Fruit fly (Drosophila melanogaster) whole organism, embryonic: Measurements from ENCODE around the gene Phyhd1.

Experiments
- CG10274 ChIP-seq: fragments of 200-800 bp; sonication (Bioruptor generic); optimal IDR thresholded peaks from 3 replicates; lab custom pipeline; 2017; ENCODE audit warnings: missing biosample characterization, mild to moderate bottlenecking, missing genetic modification characterization
- CG11560 ChIP-seq: fragments of 200-800 bp; sonication (Bioruptor generic); IDR thresholded peaks from 3 replicates; pipeline ENCODE4 v1.3.6; 2022; ENCODE audit warnings: missing biosample characterization, missing genetic modification characterization
- CG18262 ChIP-seq: fragments of 200-800 bp; optimal IDR thresholded peaks from 3 replicates; lab custom pipeline; 2019; ENCODE audit warnings: missing biosample characterization, mild to moderate bottlenecking, missing genetic modification characterization, moderate library complexity
- CG1832 ChIP-seq: fragments of 200-800 bp; sonication (Bioruptor generic); optimal IDR thresholded peaks from 2 replicates; lab custom pipeline; 2017; ENCODE audit warnings: missing biosample characterization, mild to moderate bottlenecking, missing genetic modification characterization, inconsistent platforms
- CG2129 ChIP-seq: fragments of 200-800 bp; sonication (Bioruptor generic); IDR thresholded peaks from 2 replicates; pipeline ENCODE4 v1.3.6; 2022; ENCODE audit warnings: missing biosample characterization, missing genetic modification characterization; ENCODE audit not compliant: partially characterized antibody
- CG33213 ChIP-seq: fragments of 200-800 bp; sonication (Bioruptor generic); optimal IDR thresholded peaks from 3 replicates; lab custom pipeline; 2016; ENCODE audit warnings: missing biosample characterization, missing genetic modification characterization
- CG33557 ChIP-seq: fragments of 200-800 bp; sonication (Bioruptor generic); optimal IDR thresholded peaks from 2 replicates; lab custom pipeline; 2019; ENCODE audit warnings: missing biosample characterization, mild to moderate bottlenecking, missing genetic modification characterization, moderate library complexity
- CG4404 ChIP-seq: fragments of 200-800 bp; sonication (Bioruptor generic); IDR thresholded peaks from 2 replicates; pipeline ENCODE4 v1.3.6; 2022; ENCODE audit warnings: missing biosample characterization, missing genetic modification characterization
- CG4617 ChIP-seq: fragments of 200-800 bp; sonication (Bioruptor generic); optimal IDR thresholded peaks from 3 replicates; lab custom pipeline; 2016; ENCODE audit warnings: missing biosample characterization, missing genetic modification characterization, borderline replicate concordance
- CG4707 ChIP-seq: fragments of 200-800 bp; sonication (Bioruptor generic); optimal IDR thresholded peaks from 2 replicates; lab custom pipeline; 2018; ENCODE audit warnings: missing biosample characterization, mild to moderate bottlenecking, missing genetic modification characterization, moderate library complexity
- CG8089 ChIP-seq: fragments of 200-800 bp; sonication (Bioruptor generic); optimal IDR thresholded peaks from 3 replicates; lab custom pipeline; 2016; ENCODE audit warnings: missing biosample characterization, missing genetic modification characterization
- CG8281 ChIP-seq: fragments of 200-800 bp; sonication (Bioruptor generic); optimal IDR thresholded peaks from 2 replicates; lab custom pipeline; 2018; ENCODE audit warnings: missing biosample characterization, mild to moderate bottlenecking, missing genetic modification characterization, moderate library complexity
- CG9727 ChIP-seq: fragments of 200-800 bp; sonication (Bioruptor generic); optimal IDR thresholded peaks from 3 replicates; lab custom pipeline; 2017; ENCODE audit warnings: missing biosample characterization, mild to moderate bottlenecking, missing genetic modification characterization
- CHES-1-like ChIP-seq: fragments of 200-800 bp; sonication (Bioruptor generic); optimal IDR thresholded peaks from 2 replicates; lab custom pipeline; 2016; ENCODE audit warnings: missing biosample characterization, missing genetic modification characterization
- D ChIP-seq, 2 experiments: fragments of 200-800 bp in 1 of 2; fragments of >200 bp in 1 of 2; sonication (Bioruptor generic) in 1 of 2; optimal IDR thresholded peaks; 2 replicates in 1 of 2; 3 replicates in 1 of 2; lab custom pipeline; 2017; ENCODE audit warnings: mild to moderate bottlenecking in 1 of 2, missing biosample characterization in 1 of 2, missing genetic modification characterization in 1 of 2, missing genetic modification reagents in 1 of 2
- Deaf1 ChIP-seq: fragments of 200-800 bp; optimal IDR thresholded peaks from 3 replicates; lab custom pipeline; 2019; ENCODE audit warnings: missing biosample characterization, mild to moderate bottlenecking, missing genetic modification characterization, moderate library complexity
- Drgx ChIP-seq: fragments of 200-800 bp; sonication (Bioruptor generic); IDR thresholded peaks from 2 replicates; pipeline ENCODE4 v1.3.6; 2022; ENCODE audit warnings: missing biosample characterization, missing genetic modification characterization
- Mad ChIP-seq: fragments of 200-800 bp; sonication (Bioruptor generic); optimal IDR thresholded peaks from 2 replicates; lab custom pipeline; 2016; ENCODE audit warnings: missing biosample characterization, missing genetic modification characterization
- Max ChIP-seq: fragments of 200-800 bp; sonication (Bioruptor generic); optimal IDR thresholded peaks from 2 replicates; lab custom pipeline; 2016; ENCODE audit warnings: missing biosample characterization, mild to moderate bottlenecking, missing genetic modification characterization
- Med ChIP-seq: fragments of 200-800 bp; sonication (Bioruptor generic); peaks from one replicate; lab custom pipeline; 2016; ENCODE audit warnings: missing biosample characterization, missing genetic modification characterization, mild to moderate bottlenecking, inconsistent platforms, moderate library complexity
- Mes4 ChIP-seq: fragments of 200-800 bp; sonication (Bioruptor generic); optimal IDR thresholded peaks from 2 replicates; lab custom pipeline; 2016; ENCODE audit warnings: missing biosample characterization, missing genetic modification characterization
- Myb ChIP-seq: fragments of 200-800 bp; sonication (Bioruptor generic); optimal IDR thresholded peaks from 2 replicates; lab custom pipeline; 2016; ENCODE audit warnings: missing biosample characterization, missing genetic modification characterization
- NFAT ChIP-seq: fragments of 200-800 bp; sonication (Bioruptor generic); IDR thresholded peaks from 2 replicates; pipeline ENCODE4 v1.3.6; 2022; ENCODE audit warnings: missing biosample characterization, missing genetic modification characterization
- Trl ChIP-seq, 3 experiments: fragments of >200 bp in 2 of 3; fragments of 200-800 bp in 1 of 3; sonication (Bioruptor generic) in 1 of 3; optimal IDR thresholded peaks; 2 replicates in 1 of 3; 3 replicates in 2 of 3; lab custom pipeline; 2016 to 2017; ENCODE audit warnings: missing biosample characterization in 1 of 3, missing genetic modification characterization in 1 of 3
- abd-A ChIP-seq: fragments of 200-800 bp; sonication (Bioruptor generic); optimal IDR thresholded peaks from 3 replicates; lab custom pipeline; 2019; ENCODE audit warnings: missing biosample characterization, mild to moderate bottlenecking, missing genetic modification characterization, moderate library complexity
- cato ChIP-seq: fragments of 200-800 bp; sonication (Bioruptor generic); optimal IDR thresholded peaks from 2 replicates; lab custom pipeline; 2016; ENCODE audit warnings: missing biosample characterization, missing genetic modification characterization, borderline replicate concordance
- cg ChIP-seq: fragments of 200-800 bp; sonication (Bioruptor generic); optimal IDR thresholded peaks from 3 replicates; lab custom pipeline; 2019; ENCODE audit warnings: missing biosample characterization, mild to moderate bottlenecking, missing genetic modification characterization, moderate library complexity
- chinmo ChIP-seq: fragments of 200-800 bp; sonication (Bioruptor generic); IDR thresholded peaks from 4 replicates; pipeline ENCODE4 v1.3.6; 2022; ENCODE audit warnings: missing biosample characterization, missing genetic modification characterization; ENCODE audit not compliant: partially characterized antibody
- crol ChIP-seq: fragments of 200-800 bp; sonication (Bioruptor generic); IDR thresholded peaks from 2 replicates; pipeline ENCODE4 v1.3.6; 2022; ENCODE audit warnings: missing biosample characterization, missing genetic modification characterization
- disco-r ChIP-seq: fragments of 200-800 bp; sonication (Bioruptor generic); optimal IDR thresholded peaks from 2 replicates; lab custom pipeline; 2016; ENCODE audit warnings: missing biosample characterization, missing genetic modification characterization
- ewg ChIP-seq: fragments of 200-800 bp; sonication (Bioruptor generic); optimal IDR thresholded peaks from 3 replicates; lab custom pipeline; 2017; ENCODE audit warnings: mild to moderate bottlenecking, missing biosample characterization, missing genetic modification reagents, missing genetic modification characterization
- gce ChIP-seq: fragments of 200-800 bp; sonication (Bioruptor generic); IDR thresholded peaks from 3 replicates; pipeline ENCODE4 v1.3.6; 2022; ENCODE audit warnings: missing biosample characterization, missing genetic modification characterization
- gem ChIP-seq: fragments of 200-800 bp; sonication (Bioruptor generic); optimal IDR thresholded peaks from 2 replicates; lab custom pipeline; 2019; ENCODE audit warnings: missing biosample characterization, mild to moderate bottlenecking, missing genetic modification characterization, moderate library complexity
- grau ChIP-seq: fragments of 200-800 bp; optimal IDR thresholded peaks from 3 replicates; lab custom pipeline; 2019; ENCODE audit warnings: missing biosample characterization, mild to moderate bottlenecking, missing genetic modification characterization, moderate library complexity
- h ChIP-seq: fragments of >200 bp; optimal IDR thresholded peaks from 2 replicates; lab custom pipeline; 2017
- hkb ChIP-seq, 2 experiments: fragments of 200-800 bp in 1 of 2; fragments of >200 bp in 1 of 2; sonication (Bioruptor generic) in 1 of 2; IDR thresholded peaks in 1 of 2; optimal IDR thresholded peaks in 1 of 2; 2 replicates each; pipeline versions ENCODE4 v1.3.6 to Lab custom; 2017 to 2022; ENCODE audit warnings: missing biosample characterization in 1 of 2, missing genetic modification characterization in 1 of 2
- lmd ChIP-seq: fragments of 200-800 bp; sonication (Bioruptor generic); IDR thresholded peaks from 2 replicates; pipeline ENCODE4 v1.3.6; 2022; ENCODE audit warnings: missing biosample characterization, missing genetic modification characterization
- nerfin-1 ChIP-seq: fragments of 200-800 bp; sonication (Bioruptor generic); optimal IDR thresholded peaks from 3 replicates; lab custom pipeline; 2019; ENCODE audit warnings: missing biosample characterization, mild to moderate bottlenecking, missing genetic modification characterization, moderate library complexity
- org-1 ChIP-seq: fragments of 200-800 bp; sonication (Bioruptor generic); optimal IDR thresholded peaks from 2 replicates; lab custom pipeline; 2017; ENCODE audit warnings: missing biosample characterization, missing genetic modification characterization
- ssp ChIP-seq: fragments of 200-800 bp; sonication (Bioruptor generic); IDR thresholded peaks from 2 replicates; pipeline ENCODE4 v1.3.6; 2022; ENCODE audit warnings: missing biosample characterization, missing genetic modification characterization
- tio ChIP-seq: fragments of 200-800 bp; sonication (Bioruptor generic); optimal IDR thresholded peaks from 2 replicates; lab custom pipeline; 2017; ENCODE audit warnings: missing biosample characterization, missing genetic modification characterization, inconsistent platforms
- yki ChIP-seq: fragments of >200 bp; optimal IDR thresholded peaks from 3 replicates; lab custom pipeline; 2018
- zen ChIP-seq: fragments of 200-800 bp; sonication (Bioruptor generic); optimal IDR thresholded peaks from 3 replicates; lab custom pipeline; 2018; ENCODE audit warnings: missing biosample characterization, mild to moderate bottlenecking, missing genetic modification characterization, moderate library complexity

Gene Phyhd1

DNA sequence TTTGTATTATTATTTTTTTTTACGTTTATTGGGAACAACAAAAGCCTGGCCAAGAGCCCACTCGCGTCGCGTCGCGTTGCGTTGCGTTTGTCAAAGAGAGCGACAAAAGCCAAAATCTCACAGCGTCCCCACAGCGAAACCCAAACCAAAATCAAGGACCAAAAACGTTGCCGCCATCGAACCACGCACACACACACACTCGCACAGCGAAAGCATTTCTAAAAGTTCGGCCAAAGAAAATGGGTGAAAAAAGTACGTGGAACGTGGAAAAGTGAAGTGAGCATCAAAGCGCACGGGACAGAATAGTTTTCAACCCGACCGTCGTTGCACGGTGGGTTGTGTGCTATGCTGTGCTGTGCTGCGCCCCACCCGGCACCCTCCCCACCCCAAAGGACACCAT is 41.3 kb downstream of the Phyhd1 start, which contains the start of gene hth:
hth (minus strand) TSS at position 101 of the 400 bp plus-strand sequence.
- peak; percentile 22; the same call in 1 of the 2 replicates for TF ChIP-seq crol
- TF ChIP-seq h (lab: Kevin White, UChicago), result no peak
- TF ChIP-seq CG9727 (GFP tag; lab: Kevin White, UChicago), result no peak
- peak; percentile 38 for TF ChIP-seq abd-A (tag; lab: Kevin White, UChicago)
- TF ChIP-seq CG8089 (GFP tag; lab: Kevin White, UChicago), result no peak
- no peak for TF ChIP-seq NFAT (GFP tag; lab: Robert Waterston, UW)
- TF ChIP-seq Mes4 (GFP tag; lab: Kevin White, UChicago), result no peak
- TF ChIP-seq CG18262 (tag; lab: Kevin White, UChicago), result no peak
- no peak for TF ChIP-seq CG33557
- 0 out of 4 replicates have a peak, but pooled peaks have one; percentile 25 for TF ChIP-seq chinmo
- no peak for TF ChIP-seq Myb
- no peak for TF ChIP-seq CG10274 (GFP tag; lab: Kevin White, UChicago)
- TF ChIP-seq CG11560, result peak; percentile 50; the same call in 1 of the 3 replicates

DNA sequence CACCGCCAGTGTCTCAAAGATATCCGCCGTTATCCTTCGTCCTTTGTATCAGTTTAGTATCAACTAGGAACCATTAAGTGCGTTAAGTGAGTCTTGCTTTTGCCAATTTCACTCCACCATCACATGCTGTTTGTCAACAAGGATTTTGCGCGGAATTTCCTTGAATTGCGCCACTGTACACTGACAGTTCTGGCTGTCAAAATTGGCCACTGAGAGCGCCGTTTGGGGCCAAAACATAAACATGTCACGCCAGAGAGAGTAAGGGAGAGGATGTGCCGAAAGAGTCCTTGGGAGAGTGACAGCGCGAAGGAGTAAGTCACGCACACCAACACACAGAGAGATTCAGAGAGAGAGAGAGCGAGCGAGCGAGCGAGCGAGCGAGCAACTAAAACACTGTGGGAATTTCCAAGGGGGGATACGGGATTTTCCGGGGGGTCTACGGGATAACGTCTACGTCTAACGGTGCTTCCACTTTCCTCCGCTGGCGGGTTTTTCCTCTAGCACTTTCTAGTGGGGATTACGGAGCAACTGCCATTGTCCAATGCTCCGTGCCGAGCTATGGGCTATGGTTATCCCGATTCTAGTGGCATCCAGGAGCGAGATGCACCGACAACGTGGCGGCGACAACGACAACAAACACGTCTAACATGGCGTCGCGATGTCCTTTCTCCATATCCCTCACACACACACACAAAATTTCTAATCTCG is 41.9 kb downstream of the Phyhd1 start:
- TF ChIP-seq lmd (GFP tag; lab: Robert Waterston, UW) (peak; percentile 13; the same call in 1 of the 2 replicates), ssp (GFP tag; lab: Robert Waterston, UW) (no peak), tio (GFP tag; lab: Kevin White, UChicago) (no peak), Max (no peak), yki (lab: Kevin White, UChicago) (peak; percentile 30), Med (GFP tag; lab: Kevin White, UChicago) (peak; percentile 40), cg (peak; percentile 9), CG8281 (tag; lab: Kevin White, UChicago) (no peak), CG4404 (GFP tag; lab: Robert Waterston, UW) (no peak), hkb (optimal IDR thresholded peaks at IDR 0.05; lab: Kevin White, UChicago) (no peak), hkb (GFP tag; IDR thresholded peaks at IDR 0.05; lab: Robert Waterston, UW) (0 out of 2 replicates have a peak, but pooled peaks have one; percentile 14), CG4617 (GFP tag; lab: Kevin White, UChicago) (no peak), Mad (no peak), Trl (optimal IDR thresholded peaks at IDR 0.05; lab: Kevin White, UChicago) (peak; percentile 79 to 85), Trl (GFP tag; optimal IDR thresholded peaks at IDR 0.05; lab: Kevin White, UChicago) (peak; percentile 1), CG4707 (GFP tag; lab: Kevin White, UChicago) (peak; percentile 81), nerfin-1 (tag; lab: Kevin White, UChicago) (peak; percentile 45), CG33213 (GFP tag; lab: Kevin White, UChicago) (no peak), cato (no peak), Drgx (GFP tag; lab: Robert Waterston, UW) (0 out of 2 replicates have a peak, but pooled peaks have one; percentile 9), org-1 (GFP tag; lab: Kevin White, UChicago) (no peak), crol (peak; percentile 59), D (optimal IDR thresholded peaks at IDR 0.05; lab: Kevin White, UChicago) (peak; percentile 35), D (GFP tag; optimal IDR thresholded peaks at IDR 0.05; lab: Kevin White, UChicago) (no peak), CHES-1-like (no peak), grau (tag; lab: Kevin White, UChicago) (no peak), gce (GFP tag; lab: Robert Waterston, UW) (no peak), CG2129 (GFP tag; lab: Robert Waterston, UW) (no peak), gem (no peak), CG1832 (GFP tag; lab: Kevin White, UChicago) (peak; percentile 36), disco-r (GFP tag; lab: Kevin White, UChicago) (no peak), zen (no peak), Deaf1 (tag; lab: Kevin White, UChicago) (peak; percentile 23), ewg (GFP tag; lab: Kevin White, UChicago) (peak; percentile 31)
